Worm (Caenorhabditis elegans) whole organism, mixed stage, embryonic: Measurements from ENCODE around the gene cul-2.

Source experiments
- ceh-83 ChIP-seq: fragments of 200-800 bp; sonication (Bioruptor generic); optimal IDR thresholded peaks from 2 replicates; lab custom pipeline; 2018; ENCODE audit warnings: mild to moderate bottlenecking, missing genetic modification characterization, missing compliant biosample characterization
- elt-3 ChIP-seq: fragments of 150-350 bp; optimal IDR thresholded peaks from 2 replicates; lab custom pipeline; 2014; ENCODE audit warnings: missing biosample characterization, missing genetic modification characterization
- nhr-12 ChIP-seq: fragments of 150-350 bp; optimal IDR thresholded peaks from 2 replicates; lab custom pipeline; 2014; ENCODE audit warnings: missing biosample characterization, missing genetic modification characterization
- nhr-2 ChIP-seq: fragments of 150-350 bp; optimal IDR thresholded peaks from 2 replicates; lab custom pipeline; 2014; ENCODE audit warnings: missing biosample characterization, missing genetic modification characterization
- nhr-28 ChIP-seq: fragments of 150-350 bp; optimal IDR thresholded peaks from 2 replicates; lab custom pipeline; 2014; ENCODE audit warnings: missing biosample characterization, missing genetic modification characterization
- unc-120 ChIP-seq: sonication (generic microtip); optimal IDR thresholded peaks from 2 replicates; lab custom pipeline; 2017; ENCODE audit warnings: missing genetic modification characterization, missing compliant biosample characterization; ENCODE audit not compliant: poor library complexity, severe bottlenecking
- unc-39 ChIP-seq: fragments of 150-350 bp; optimal IDR thresholded peaks from 2 replicates; lab custom pipeline; 2014; ENCODE audit warnings: missing biosample characterization, missing genetic modification characterization
- ztf-11 ChIP-seq: fragments of 150-350 bp; optimal IDR thresholded peaks from 2 replicates; lab custom pipeline; 2014; ENCODE audit warnings: missing biosample characterization, missing genetic modification characterization

ce11 chrIII:13724018-13724892 lies 37.2 kb downstream of the cul-2 start:
- TF ChIP-seq elt-3 (tag; lab: Kevin White, UChicago), result no peak
- no peak for TF ChIP-seq ztf-11
- TF ChIP-seq ceh-83 (GFP tag; lab: Kevin White, UChicago), result no peak
- no peak for TF ChIP-seq unc-39
- no peak for TF ChIP-seq nhr-2 (tag; lab: Kevin White, UChicago)
- TF ChIP-seq nhr-28 (tag; lab: Kevin White, UChicago), result no peak
- TF ChIP-seq unc-120 (tag; lab: Kevin White, UChicago), result no peak
- TF ChIP-seq nhr-12 (tag; lab: Kevin White, UChicago), result no peak
